Fruit fly (Drosophila melanogaster): ENCODE data around the gene Clp.
A peak's percentile ranks its signal among the peaks of the same experiment; 100 is the strongest.

Clp gene

DNA sequence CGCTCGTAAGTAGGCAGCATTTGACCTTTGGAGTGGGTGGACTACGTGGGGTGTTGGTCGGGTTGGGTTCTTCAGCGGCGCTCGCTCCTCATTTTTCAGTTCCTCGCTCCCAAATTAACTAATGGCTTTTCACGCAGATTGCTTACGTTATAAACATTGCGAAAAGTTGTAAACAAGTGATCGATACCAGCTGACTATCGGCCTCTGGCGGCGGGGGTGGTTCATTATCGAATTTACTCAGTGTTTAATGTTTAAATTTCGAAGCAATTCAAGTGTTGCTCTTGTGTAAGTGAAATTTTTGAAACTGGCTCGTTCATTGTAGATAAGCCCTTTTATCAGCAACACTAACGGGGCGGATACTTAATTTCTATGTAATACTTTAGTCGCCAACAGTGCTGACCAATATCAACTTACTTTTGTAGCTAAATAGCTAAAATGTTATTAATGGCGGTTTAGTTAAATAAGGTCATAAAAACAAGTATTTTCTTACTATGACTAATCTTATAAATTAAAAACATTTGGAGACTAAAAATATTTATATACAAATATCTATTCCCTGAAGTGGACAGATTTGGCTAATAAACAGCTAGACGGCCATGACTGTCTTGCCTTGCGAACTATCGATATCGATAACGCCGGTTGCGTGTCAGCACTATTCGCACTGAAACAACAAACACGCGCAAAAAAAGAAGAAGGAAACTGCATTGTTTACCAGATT, at the start of gene Clp, which contains the start of gene PGAP2 (continued):
- TF ChIP-seq Kr (GFP tag; optimal IDR thresholded peaks at IDR 0.05) (no peak), mam (GFP tag; optimal IDR thresholded peaks at IDR 0.05) (peak; percentile 64), ERR (GFP tag; optimal IDR thresholded peaks at IDR 0.05) (no peak), CG6813 (GFP tag; optimal IDR thresholded peaks at IDR 0.05) (no peak), Dref (GFP tag; IDR thresholded peaks at IDR 0.05) (peak; percentile 74), Taf1 (GFP tag; IDR thresholded peaks at IDR 0.05) (peak; percentile 24; the same call in 1 of the 2 replicates), NfI (GFP tag; optimal IDR thresholded peaks at IDR 0.05) (peak; percentile 61), danr (GFP tag; IDR thresholded peaks at IDR 0.05) (peak; percentile 57; the same call in 1 of the 2 replicates), peb (GFP tag; IDR thresholded peaks at IDR 0.05) (peak; percentile 57; the same call in 1 of the 2 replicates), Ets65A (GFP tag) (peak; percentile 95), ab (GFP tag; optimal IDR thresholded peaks at IDR 0.05) (no peak), CG12659 (GFP tag; optimal IDR thresholded peaks at IDR 0.05) (peak; percentile 79), fd96Cb (tag; optimal IDR thresholded peaks at IDR 0.05) (peak; percentile 62), CG14667 (GFP tag; IDR thresholded peaks at IDR 0.05) (peak; percentile 53; the same call in 1 of the 2 replicates), Fer1 (GFP tag; optimal IDR thresholded peaks at IDR 0.05) (peak; percentile 51), Usf (GFP tag; optimal IDR thresholded peaks at IDR 0.05) (peak; percentile 49), CG10462 (GFP tag; optimal IDR thresholded peaks at IDR 0.05) (no peak), run (tag; optimal IDR thresholded peaks at IDR 0.05) (no peak), abd-A (tag; optimal IDR thresholded peaks at IDR 0.05) (no peak), Bteb2 (GFP tag; optimal IDR thresholded peaks at IDR 0.05) (peak; percentile 46), CrebB (tag; optimal IDR thresholded peaks at IDR 0.05) (peak; percentile 7), CG4854 (GFP tag; optimal IDR thresholded peaks at IDR 0.05) (peak; percentile 20), Abd-B (GFP tag; optimal IDR thresholded peaks at IDR 0.05) (peak; percentile 79), Dfd (GFP tag; optimal IDR thresholded peaks at IDR 0.05) (no peak), br (optimal IDR thresholded peaks at IDR 0.05) (no peak), row (GFP tag; IDR thresholded peaks at IDR 0.05) (peak; percentile 94), gt (GFP tag; IDR thresholded peaks at IDR 0.05) (no peak), CG5953 (GFP tag; IDR thresholded peaks at IDR 0.05) (no peak), CG6272 (GFP tag; IDR thresholded peaks at IDR 0.05) (peak; percentile 62), HHEX (GFP tag; optimal IDR thresholded peaks at IDR 0.05) (peak; percentile 6), pan (optimal IDR thresholded peaks at IDR 0.05) (no peak), pan (GFP tag; optimal IDR thresholded peaks at IDR 0.05 in 1 of 2, IDR thresholded peaks at IDR 0.05 in 1 of 2) (peak in 1 of 2 experiments; percentile 71), knrl (GFP tag; IDR thresholded peaks at IDR 0.05; ENCODE audit: partially characterized antibody) (peak; percentile 52; the same call in 2 of the 3 replicates), lab (GFP tag; optimal IDR thresholded peaks at IDR 0.05) (no peak), H2.0 (GFP tag; IDR thresholded peaks at IDR 0.05) (peak; percentile 83), az2 (GFP tag; optimal IDR thresholded peaks at IDR 0.05) (peak; percentile 64), CG15269 (tag; optimal IDR thresholded peaks at IDR 0.05) (peak; percentile 77), CG8944 (GFP tag; optimal IDR thresholded peaks at IDR 0.05) (peak; percentile 12), CG10267 (tag; optimal IDR thresholded peaks at IDR 0.05) (peak; percentile 70), ac (GFP tag; optimal IDR thresholded peaks at IDR 0.05) (no peak), CG7839 (tag; optimal IDR thresholded peaks at IDR 0.05) (peak; percentile 81), Tbp (GFP tag; optimal IDR thresholded peaks at IDR 0.05) (peak; percentile 43), CG12104 (GFP tag; optimal IDR thresholded peaks at IDR 0.05) (peak; percentile 79), wor (GFP tag; IDR thresholded peaks at IDR 0.05) (peak; percentile 61), Dbx (GFP tag; IDR thresholded peaks at IDR 0.05) (peak; percentile 72; the same call in 2 of the 3 replicates), CG17328 (GFP tag; IDR thresholded peaks at IDR 0.05) (peak; percentile 70), CG2875 (GFP tag; optimal IDR thresholded peaks at IDR 0.05) (no peak), btn (GFP tag; optimal IDR thresholded peaks at IDR 0.05) (no peak), CG9876 (GFP tag; optimal IDR thresholded peaks at IDR 0.05) (no peak), sc (optimal IDR thresholded peaks at IDR 0.05) (no peak), sc (GFP tag; optimal IDR thresholded peaks at IDR 0.05) (peak; percentile 45)
